Worm (Caenorhabditis elegans): ENCODE results near the gene F13A7.1.

DNA sequence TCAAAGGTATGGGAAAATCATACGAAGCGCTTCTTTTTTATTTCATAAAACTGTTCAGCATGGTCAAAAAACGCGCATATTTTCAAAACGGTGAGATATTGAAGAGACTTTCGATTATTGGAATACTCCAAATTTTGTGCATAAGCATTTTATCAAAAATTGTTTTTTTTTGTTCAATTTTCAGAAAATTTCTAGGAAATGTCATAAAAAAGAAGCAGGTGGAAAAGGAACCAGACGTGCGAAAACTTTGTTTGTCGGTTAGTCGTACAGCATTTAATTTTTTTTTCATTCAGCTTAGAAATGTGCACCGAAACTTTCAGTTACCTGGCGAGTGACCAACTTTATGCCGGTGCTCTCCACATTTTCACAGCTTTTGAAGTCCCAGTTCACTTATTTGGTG lies 44.3 kb downstream of the F13A7.1 start, which contains the start of gene srh-167:
- TF ChIP-seq madf-8 (GFP tag; conservative IDR thresholded peaks at IDR 0.05) (no peak), tbp1 (GFP tag; optimal IDR thresholded peaks at IDR 0.05) (no peak), madf-3 (GFP tag; IDR thresholded peaks at IDR 0.05) (no peak), nfya-1 (tag; optimal IDR thresholded peaks at IDR 0.05; ENCODE audit: borderline replicate concordance, insufficient read depth) (no peak), B0035.1 (tag; optimal IDR thresholded peaks at IDR 0.05) (no peak), hrde-1 (tag; optimal IDR thresholded peaks at IDR 0.05; ENCODE audit: borderline replicate concordance) (no peak), efl-1 (GFP tag; optimal IDR thresholded peaks at IDR 0.05) (no peak), rcor-1 (GFP tag; IDR thresholded peaks at IDR 0.05) (no peak), hlh-12 (tag; optimal IDR thresholded peaks at IDR 0.05) (no peak), F37B4.10 (GFP tag; IDR thresholded peaks at IDR 0.05) (no peak), egl-18 (GFP tag; IDR thresholded peaks at IDR 0.05) (no peak), egl-44 (GFP tag; IDR thresholded peaks at IDR 0.05) (no peak)
